Fruit fly (Drosophila melanogaster) whole organism, embryonic: ENCODE measurements around the gene CG9132.

Source experiments
- BtbVII ChIP-seq: fragments of 200-800 bp; sonication (Bioruptor generic); optimal IDR thresholded peaks from 3 replicates; lab custom pipeline; 2017; ENCODE audit warnings: missing biosample characterization, mild to moderate bottlenecking, missing genetic modification characterization
- CG10321 ChIP-seq: fragments of 200-800 bp; sonication (Bioruptor generic); IDR thresholded peaks from 2 replicates; pipeline ENCODE4 v1.3.6; 2022; ENCODE audit warnings: missing biosample characterization, missing genetic modification characterization
- CG11247 ChIP-seq: fragments of 200-800 bp; sonication (Bioruptor generic); IDR thresholded peaks from 2 replicates; pipeline ENCODE4 v1.3.6; 2022; ENCODE audit warnings: missing biosample characterization, missing genetic modification characterization
- CG15601 ChIP-seq: fragments of 200-800 bp; sonication (Bioruptor generic); optimal IDR thresholded peaks from 3 replicates; lab custom pipeline; 2019; ENCODE audit warnings: missing biosample characterization, mild to moderate bottlenecking, missing genetic modification characterization, moderate library complexity
- CG1603 ChIP-seq: fragments of 200-800 bp; sonication (Bioruptor generic); optimal IDR thresholded peaks from 2 replicates; lab custom pipeline; 2019; ENCODE audit warnings: missing biosample characterization, mild to moderate bottlenecking, missing genetic modification characterization, moderate library complexity
- CG18476 ChIP-seq: fragments of 200-800 bp; sonication (Bioruptor generic); optimal IDR thresholded peaks from 2 replicates; lab custom pipeline; 2016; ENCODE audit warnings: missing biosample characterization, mild to moderate bottlenecking, missing genetic modification characterization
- CG2199 ChIP-seq: fragments of 200-800 bp; sonication (Bioruptor generic); IDR thresholded peaks from 3 replicates; pipeline ENCODE4 v1.3.6; 2022; ENCODE audit warnings: missing biosample characterization, missing genetic modification characterization
- CG2202 ChIP-seq: fragments of 200-800 bp; sonication (Bioruptor generic); optimal IDR thresholded peaks from 2 replicates; lab custom pipeline; 2018; ENCODE audit warnings: missing biosample characterization, mild to moderate bottlenecking, missing genetic modification characterization
- CG34376 ChIP-seq: fragments of 200-800 bp; sonication (Bioruptor generic); optimal IDR thresholded peaks from 2 replicates; lab custom pipeline; 2018; ENCODE audit warnings: missing biosample characterization, mild to moderate bottlenecking, missing genetic modification characterization
- CG34422 ChIP-seq: fragments of 200-800 bp; sonication (Bioruptor generic); IDR thresholded peaks from 3 replicates; pipeline ENCODE4 v1.3.6; 2022; ENCODE audit warnings: missing biosample characterization, missing genetic modification characterization
- CG4424 ChIP-seq: fragments of 200-800 bp; sonication (Bioruptor generic); optimal IDR thresholded peaks from 3 replicates; lab custom pipeline; 2016; ENCODE audit warnings: missing biosample characterization, missing genetic modification characterization
- CG4854 ChIP-seq: fragments of 200-800 bp; sonication (Bioruptor generic); optimal IDR thresholded peaks from 2 replicates; lab custom pipeline; 2016; ENCODE audit warnings: missing biosample characterization, missing genetic modification characterization, inconsistent platforms
- CG6254 ChIP-seq: fragments of 200-800 bp; sonication (Bioruptor generic); optimal IDR thresholded peaks from 3 replicates; lab custom pipeline; 2017; ENCODE audit warnings: mild to moderate bottlenecking, missing biosample characterization, missing genetic modification reagents, missing genetic modification characterization
- CG6654 ChIP-seq: fragments of 200-800 bp; sonication (Bioruptor generic); optimal IDR thresholded peaks from 2 replicates; lab custom pipeline; 2017; ENCODE audit warnings: missing biosample characterization, mild to moderate bottlenecking, missing genetic modification characterization
- CG9876 ChIP-seq: fragments of 200-800 bp; sonication (Bioruptor generic); optimal IDR thresholded peaks from 2 replicates; lab custom pipeline; 2016; ENCODE audit warnings: missing biosample characterization, missing genetic modification characterization
- CTCF ChIP-seq: fragments of 200-800 bp; sonication (Bioruptor generic); optimal IDR thresholded peaks from 2 replicates; lab custom pipeline; 2017; ENCODE audit warnings: missing biosample characterization, mild to moderate bottlenecking, missing genetic modification characterization, moderate library complexity
- CkIIα-i1 ChIP-seq: fragments of 200-800 bp; sonication (Bioruptor generic); IDR thresholded peaks from 2 replicates; pipeline ENCODE4 v1.3.6; 2022; ENCODE audit warnings: missing biosample characterization, missing genetic modification characterization
- Dad ChIP-seq: fragments of 200-800 bp; sonication (Bioruptor generic); optimal IDR thresholded peaks from 3 replicates; lab custom pipeline; 2016; ENCODE audit warnings: missing biosample characterization, missing genetic modification characterization
- Dbx ChIP-seq: fragments of 200-800 bp; sonication (Bioruptor generic); IDR thresholded peaks from 3 replicates; pipeline ENCODE4 v1.3.6; 2022; ENCODE audit warnings: missing biosample characterization, missing genetic modification characterization
- Dip2 ChIP-seq: fragments of 200-800 bp; sonication (Bioruptor generic); IDR thresholded peaks from 2 replicates; pipeline ENCODE4 v1.3.6; 2022; ENCODE audit warnings: missing biosample characterization, missing genetic modification characterization
- Doc3 ChIP-seq: fragments of 200-800 bp; sonication (Bioruptor generic); IDR thresholded peaks from 3 replicates; pipeline ENCODE4 v1.3.6; 2022; ENCODE audit warnings: missing biosample characterization, missing genetic modification characterization; ENCODE audit not compliant: partially characterized antibody
- Dp ChIP-seq: fragments of 200-800 bp; sonication (Bioruptor generic); optimal IDR thresholded peaks from 2 replicates; lab custom pipeline; 2018; ENCODE audit warnings: missing biosample characterization, mild to moderate bottlenecking, missing genetic modification characterization, moderate library complexity
- Eip74EF ChIP-seq, 2 experiments: fragments of 200-800 bp in 1 of 2; fragments of >200 bp in 1 of 2; sonication (Bioruptor generic) in 1 of 2; optimal IDR thresholded peaks; 2 replicates each; lab custom pipeline; 2017 to 2019; ENCODE audit warnings: missing biosample characterization in 2 of 2, missing genetic modification characterization in 2 of 2, mild to moderate bottlenecking in 1 of 2, moderate library complexity in 1 of 2
- Ets97D ChIP-seq: fragments of 200-800 bp; sonication (Bioruptor generic); optimal IDR thresholded peaks from 3 replicates; lab custom pipeline; 2016; ENCODE audit warnings: missing biosample characterization, missing genetic modification characterization
- MESR4 ChIP-seq: fragments of 200-800 bp; sonication (Bioruptor generic); optimal IDR thresholded peaks from 2 replicates; lab custom pipeline; 2018; ENCODE audit warnings: missing biosample characterization, mild to moderate bottlenecking, missing genetic modification characterization, moderate library complexity
- Meics ChIP-seq: fragments of 200-800 bp; sonication (Bioruptor generic); optimal IDR thresholded peaks from 2 replicates; lab custom pipeline; 2017; ENCODE audit warnings: missing biosample characterization, mild to moderate bottlenecking, missing genetic modification characterization
- NK7.1 ChIP-seq: fragments of 200-800 bp; sonication (Bioruptor generic); optimal IDR thresholded peaks from 3 replicates; lab custom pipeline; 2016; ENCODE audit warnings: missing biosample characterization, missing genetic modification characterization
- Oaz ChIP-seq: fragments of 200-800 bp; sonication (Bioruptor generic); IDR thresholded peaks from 2 replicates; pipeline ENCODE4 v1.3.6; 2022; ENCODE audit warnings: missing biosample characterization, missing genetic modification characterization
- Stat92E ChIP-seq, 3 experiments: fragments of >200 bp in 2 of 3; fragments of 200-800 bp in 1 of 3; sonication (Bioruptor generic) in 1 of 3; optimal IDR thresholded peaks; 2 replicates each; lab custom pipeline; 2017 to 2019; ENCODE audit warnings: missing biosample characterization in 3 of 3, missing genetic modification characterization in 3 of 3, mild to moderate bottlenecking in 1 of 3, moderate library complexity in 1 of 3
- ap ChIP-seq: fragments of 200-800 bp; sonication (Bioruptor generic); IDR thresholded peaks from 2 replicates; pipeline ENCODE4 v1.3.6; 2022; ENCODE audit warnings: missing biosample characterization, missing genetic modification characterization
- ash1 ChIP-seq: fragments of 200-800 bp; sonication (Bioruptor generic); optimal IDR thresholded peaks from 2 replicates; lab custom pipeline; 2018; ENCODE audit warnings: missing biosample characterization, mild to moderate bottlenecking, missing genetic modification characterization
- caup ChIP-seq: fragments of 200-800 bp; sonication (Bioruptor generic); optimal IDR thresholded peaks from 3 replicates; lab custom pipeline; 2017; ENCODE audit warnings: missing biosample characterization, mild to moderate bottlenecking, missing genetic modification characterization, moderate library complexity; ENCODE audit not compliant: severe bottlenecking
- cg ChIP-seq: fragments of 200-800 bp; sonication (Bioruptor generic); optimal IDR thresholded peaks from 3 replicates; lab custom pipeline; 2019; ENCODE audit warnings: missing biosample characterization, mild to moderate bottlenecking, missing genetic modification characterization, moderate library complexity
- chinmo ChIP-seq: fragments of 200-800 bp; sonication (Bioruptor generic); IDR thresholded peaks from 4 replicates; pipeline ENCODE4 v1.3.6; 2022; ENCODE audit warnings: missing biosample characterization, missing genetic modification characterization; ENCODE audit not compliant: partially characterized antibody
- chm ChIP-seq: fragments of 200-800 bp; sonication (Bioruptor generic); IDR thresholded peaks from 2 replicates; pipeline ENCODE4 v1.3.6; 2022; ENCODE audit warnings: missing biosample characterization, missing genetic modification characterization
- da ChIP-seq: fragments of 200-800 bp; sonication (Bioruptor generic); optimal IDR thresholded peaks from 2 replicates; lab custom pipeline; 2016; ENCODE audit warnings: missing biosample characterization, missing genetic modification characterization
- esg ChIP-seq: fragments of 200-800 bp; sonication (Bioruptor generic); conservative IDR thresholded peaks from 2 replicates; pipeline ENCODE4 v1.3.6; 2022; ENCODE audit warnings: missing biosample characterization, missing genetic modification characterization
- eve ChIP-seq, 2 experiments: fragments of >200 bp; optimal IDR thresholded peaks; 2 replicates each; lab custom pipeline; 2017; ENCODE audit warnings: missing biosample characterization in 2 of 2, missing genetic modification characterization in 2 of 2
- ftz-f1 ChIP-seq: fragments of 200-800 bp; sonication (Bioruptor generic); optimal IDR thresholded peaks from 2 replicates; lab custom pipeline; 2016; ENCODE audit warnings: missing biosample characterization, missing genetic modification characterization
- gcm2 ChIP-seq: fragments of 200-800 bp; sonication (Bioruptor generic); optimal IDR thresholded peaks from 2 replicates; lab custom pipeline; 2016; ENCODE audit warnings: missing biosample characterization, missing genetic modification characterization
- grn ChIP-seq: fragments of 200-800 bp; sonication (Bioruptor generic); optimal IDR thresholded peaks from 3 replicates; lab custom pipeline; 2017; ENCODE audit warnings: missing biosample characterization, missing genetic modification characterization
- ind ChIP-seq: fragments of 200-800 bp; sonication (Bioruptor generic); optimal IDR thresholded peaks from 3 replicates; lab custom pipeline; 2016; ENCODE audit warnings: missing biosample characterization, missing genetic modification characterization
- onecut ChIP-seq: fragments of 200-800 bp; sonication (Bioruptor generic); IDR thresholded peaks from 2 replicates; pipeline ENCODE4 v1.3.6; 2022; ENCODE audit warnings: missing biosample characterization, missing genetic modification characterization
- pzg ChIP-seq: fragments of 200-800 bp; sonication (Bioruptor generic); optimal IDR thresholded peaks from 3 replicates; lab custom pipeline; 2018; ENCODE audit warnings: missing biosample characterization, mild to moderate bottlenecking, missing genetic modification characterization, moderate library complexity
- rib ChIP-seq: fragments of 200-800 bp; sonication (Bioruptor generic); IDR thresholded peaks from 2 replicates; pipeline ENCODE4 v1.3.6; 2022; ENCODE audit warnings: missing biosample characterization, missing genetic modification characterization
- sd ChIP-seq: fragments of 200-800 bp; sonication (Bioruptor generic); optimal IDR thresholded peaks from 3 replicates; lab custom pipeline; 2018; ENCODE audit warnings: missing biosample characterization, mild to moderate bottlenecking, missing genetic modification characterization, moderate library complexity
- sim ChIP-seq: fragments of 200-800 bp; sonication (Bioruptor generic); IDR thresholded peaks from 2 replicates; pipeline ENCODE4 v1.3.6; 2022; ENCODE audit warnings: missing biosample characterization, missing genetic modification characterization
- sisA ChIP-seq: fragments of 200-800 bp; sonication (Bioruptor generic); IDR thresholded peaks from 2 replicates; pipeline ENCODE4 v1.3.6; 2022; ENCODE audit warnings: missing biosample characterization, missing genetic modification characterization
- so ChIP-seq: fragments of 200-800 bp; sonication (Bioruptor generic); IDR thresholded peaks from 3 replicates; pipeline ENCODE4 v1.3.6; 2022; ENCODE audit warnings: missing biosample characterization, missing genetic modification characterization
- sob ChIP-seq: fragments of 200-800 bp; sonication (Bioruptor generic); IDR thresholded peaks from 2 replicates; pipeline ENCODE4 v1.3.6; 2022; ENCODE audit warnings: missing biosample characterization, missing genetic modification characterization
- tx ChIP-seq: fragments of 200-800 bp; sonication (Bioruptor generic); optimal IDR thresholded peaks from 2 replicates; lab custom pipeline; 2016; ENCODE audit warnings: missing biosample characterization, missing genetic modification characterization
- vvl ChIP-seq: fragments of 200-800 bp; sonication (Bioruptor generic); IDR thresholded peaks from 2 replicates; pipeline ENCODE4 v1.3.6; 2022; ENCODE audit warnings: missing biosample characterization, missing genetic modification characterization

Gene CG9132

dm6 chrX:16783141-16783715 is 17.3 kb downstream of the CG9132 start, which contains the start of gene if (continued):
- TF ChIP-seq cg (GFP tag; lab: Kevin White, UChicago) (no peak), Dad (no peak), CG10321 (no peak), Oaz (GFP tag; lab: Robert Waterston, UW) (no peak), chm (GFP tag; lab: Robert Waterston, UW) (peak; percentile 60), Stat92E (GFP tag; optimal IDR thresholded peaks at IDR 0.05; lab: Kevin White, UChicago) (no peak), BtbVII (GFP tag; lab: Kevin White, UChicago) (no peak), sim (no peak), CG9876 (GFP tag; lab: Kevin White, UChicago) (no peak), onecut (no peak), sisA (no peak), Doc3 (GFP tag; lab: Robert Waterston, UW) (no peak), grn (no peak), so (no peak), CG4854 (GFP tag; lab: Kevin White, UChicago) (no peak), chinmo (0 out of 4 replicates have a peak, but pooled peaks have one; percentile 56), CTCF (peak; percentile 31), MESR4 (GFP tag; lab: Kevin White, UChicago) (no peak), vvl (peak; percentile 45; the same call in 1 of the 2 replicates), da (GFP tag; lab: Kevin White, UChicago) (no peak), ash1 (GFP tag; lab: Kevin White, UChicago) (no peak), CG4424 (GFP tag; lab: Kevin White, UChicago) (no peak), pzg (GFP tag; lab: Kevin White, UChicago) (no peak), esg (GFP tag; lab: Robert Waterston, UW) (no peak), CkIIα-i1 (GFP tag; lab: Robert Waterston, UW) (no peak), ap (no peak), CG15601 (tag; lab: Kevin White, UChicago) (no peak), CG34376 (GFP tag; lab: Kevin White, UChicago) (no peak), CG6654 (GFP tag; lab: Kevin White, UChicago) (no peak), CG11247 (GFP tag; lab: Robert Waterston, UW) (no peak), sob (GFP tag; lab: Robert Waterston, UW) (no peak), caup (GFP tag; lab: Kevin White, UChicago) (no peak), tx (GFP tag; lab: Kevin White, UChicago) (no peak), CG2202 (tag; lab: Kevin White, UChicago) (no peak), NK7.1 (GFP tag; lab: Kevin White, UChicago) (no peak), Dip2 (GFP tag; lab: Robert Waterston, UW) (no peak), Eip74EF (GFP tag; optimal IDR thresholded peaks at IDR 0.05; lab: Kevin White, UChicago) (no peak), CG34422 (GFP tag; lab: Robert Waterston, UW) (no peak), gcm2 (GFP tag; lab: Kevin White, UChicago) (no peak), ind (GFP tag; lab: Kevin White, UChicago) (no peak), sd (tag; lab: Kevin White, UChicago) (no peak), Ets97D (GFP tag; lab: Kevin White, UChicago) (no peak), CG18476 (GFP tag; lab: Kevin White, UChicago) (no peak), ftz-f1 (GFP tag; lab: Kevin White, UChicago) (no peak), CG6254 (GFP tag; lab: Kevin White, UChicago) (no peak), rib (GFP tag; lab: Robert Waterston, UW) (peak; percentile 48; the same call in 1 of the 2 replicates), Meics (GFP tag; lab: Kevin White, UChicago) (no peak), Dbx (GFP tag; lab: Robert Waterston, UW) (no peak), Dp (peak; percentile 81), eve (GFP tag; optimal IDR thresholded peaks at IDR 0.05; lab: Kevin White, UChicago) (no peak), CG1603 (tag; lab: Kevin White, UChicago) (peak; percentile 24), CG2199 (GFP tag; lab: Robert Waterston, UW) (0 out of 3 replicates have a peak, but pooled peaks have one; percentile 8)
